Worm (Caenorhabditis elegans): ENCODE results near the gene F02C12.3.
"Not testable (repeated sequence)": the region's sequence is repeated elsewhere in the genome, so short reads cannot be mapped to it uniquely, and the experiment has no call there.

Gene F02C12.3

ce11 chrX:13419884-13420339 lies 23.1 kb downstream of the F02C12.3 start, which contains the start of gene C29F7.3:
C29F7.3 (minus strand) TSS chrX:13419934.
- TF ChIP-seq tbx-37 (GFP tag; conservative IDR thresholded peaks at IDR 0.05) (no peak), aly-1 (tag; optimal IDR thresholded peaks at IDR 0.05) (peak; percentile 6), ets-7 (tag; optimal IDR thresholded peaks at IDR 0.05) (no peak)

DNA sequence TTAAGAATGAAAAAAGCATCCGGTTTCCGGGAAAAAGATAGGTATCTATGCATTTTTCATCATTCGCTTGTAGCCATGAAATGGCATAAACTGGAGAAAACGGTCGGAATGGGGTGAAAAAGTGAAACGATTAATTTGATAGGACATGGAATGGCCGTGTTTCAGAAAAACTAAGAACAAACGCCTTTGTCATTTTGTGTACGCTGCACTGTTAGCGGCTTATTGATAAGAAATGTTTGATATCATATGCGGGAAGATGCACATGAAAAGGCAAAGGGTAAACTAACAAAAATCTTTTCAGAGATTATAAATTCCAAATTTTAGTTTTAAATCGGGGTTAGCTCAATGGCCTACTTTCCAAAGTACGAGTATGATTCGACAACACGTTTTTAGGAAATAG lies 24.3 kb downstream of the F02C12.3 start:
- no peak for TF ChIP-seq flt-1 (GFP tag; IDR thresholded peaks at IDR 0.05)
- no peak for TF ChIP-seq B0310.2 (tag; optimal IDR thresholded peaks at IDR 0.05)
- no peak for TF ChIP-seq ets-7 (tag; optimal IDR thresholded peaks at IDR 0.05)

DNA sequence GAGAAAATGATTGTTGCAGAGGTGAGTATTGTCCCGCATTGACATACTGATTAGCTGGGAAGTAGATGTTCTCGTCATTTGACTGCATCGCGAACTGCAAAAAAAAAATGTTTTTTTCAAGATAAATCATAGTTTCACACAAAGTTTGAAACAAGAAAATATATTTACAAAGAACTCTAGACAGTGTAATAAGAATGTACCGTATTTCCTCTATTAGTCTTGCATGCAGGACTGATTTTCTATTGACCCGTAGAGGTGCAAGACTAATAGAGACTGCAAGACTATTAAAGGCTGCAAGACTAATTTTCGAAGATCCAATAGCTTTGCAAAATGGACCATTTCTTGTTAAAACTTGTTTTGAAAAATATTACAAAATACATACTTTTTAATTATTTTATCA lies 26.6 kb downstream of the F02C12.3 start, which contains the start of gene fkh-3:
TSS of gene fkh-3 (minus strand) at position 101 of the 400 bp plus-strand sequence.
- TF ChIP-seq hnd-1 (tag; optimal IDR thresholded peaks at IDR 0.05) (no peak), ceh-13 (GFP tag; optimal IDR thresholded peaks at IDR 0.05) (no peak), tbx-37 (GFP tag; conservative IDR thresholded peaks at IDR 0.05) (no peak), ets-7 (tag; optimal IDR thresholded peaks at IDR 0.05) (no peak), ceh-36 (tag; optimal IDR thresholded peaks at IDR 0.05) (no peak), hmbx-1 (tag; optimal IDR thresholded peaks at IDR 0.05) (no peak), sea-1 (GFP tag; conservative IDR thresholded peaks at IDR 0.05) (no peak), B0310.2 (tag; optimal IDR thresholded peaks at IDR 0.05) (no peak), tbx-11 (GFP tag; IDR thresholded peaks at IDR 0.05) (no peak), scrt-1 (GFP tag; IDR thresholded peaks at IDR 0.05) (no peak), pes-1 (GFP tag; IDR thresholded peaks at IDR 0.05) (no peak), hmg-4 (GFP tag; optimal IDR thresholded peaks at IDR 0.05) (no peak)

ce11 chrX:13428755-13429154 lies 32.0 kb downstream of the F02C12.3 start, which contains the start of gene fkh-4:
fkh-4 (minus strand) TSS chrX:13428855.
- TF ChIP-seq tra-4 (tag; optimal IDR thresholded peaks at IDR 0.05); ets-7 (tag; optimal IDR thresholded peaks at IDR 0.05); pes-1 (GFP tag; IDR thresholded peaks at IDR 0.05): not testable (repeated sequence)

- TF ChIP-seq hmbx-1 (tag; optimal IDR thresholded peaks at IDR 0.05); tbx-37 (GFP tag; conservative IDR thresholded peaks at IDR 0.05); F13C5.2 (tag; optimal IDR thresholded peaks at IDR 0.05): not testable (repeated sequence)
Measured at ce11 chrX:13431388-13431787, 34.6 kb downstream of the F02C12.3 start, which contains the start of gene C29F7.10. C29F7.10 (minus strand) TSS chrX:13431488.

ce11 chrX:13435116-13435515 lies 38.3 kb downstream of the F02C12.3 start:
- TF ChIP-seq flt-1 (GFP tag; IDR thresholded peaks at IDR 0.05) (no peak), tra-4 (tag; optimal IDR thresholded peaks at IDR 0.05) (no peak), ceh-36 (tag; optimal IDR thresholded peaks at IDR 0.05) (no peak), ets-7 (tag; optimal IDR thresholded peaks at IDR 0.05) (no peak), scrt-1 (GFP tag; IDR thresholded peaks at IDR 0.05) (no peak), F13C5.2 (tag; optimal IDR thresholded peaks at IDR 0.05) (no peak), hmg-4 (GFP tag; optimal IDR thresholded peaks at IDR 0.05) (no peak), ceh-13 (GFP tag; optimal IDR thresholded peaks at IDR 0.05) (no peak), ama-1 (optimal IDR thresholded peaks at IDR 0.05) (no peak), tbx-11 (GFP tag; IDR thresholded peaks at IDR 0.05) (no peak), hnd-1 (tag; optimal IDR thresholded peaks at IDR 0.05) (no peak)

ce11 chrX:13435790-13436472 lies 39.2 kb downstream of the F02C12.3 start, which contains the start of gene jmjd-3.3:
jmjd-3.3 (plus strand) TSS chrX:13436422.
- TF ChIP-seq ceh-36 (tag; optimal IDR thresholded peaks at IDR 0.05) (no peak), hmbx-1 (tag; optimal IDR thresholded peaks at IDR 0.05) (no peak), sea-1 (GFP tag; conservative IDR thresholded peaks at IDR 0.05) (no peak), tbx-37 (GFP tag; conservative IDR thresholded peaks at IDR 0.05) (no peak), scrt-1 (GFP tag; IDR thresholded peaks at IDR 0.05) (no peak), tra-4 (tag; optimal IDR thresholded peaks at IDR 0.05) (no peak), ceh-13 (GFP tag; optimal IDR thresholded peaks at IDR 0.05) (no peak), B0310.2 (tag; optimal IDR thresholded peaks at IDR 0.05) (no peak), tbx-11 (GFP tag; IDR thresholded peaks at IDR 0.05) (no peak), hmg-4 (GFP tag; optimal IDR thresholded peaks at IDR 0.05) (no peak), pes-1 (GFP tag; IDR thresholded peaks at IDR 0.05) (no peak), F13C5.2 (tag; optimal IDR thresholded peaks at IDR 0.05) (no peak), ama-1 (optimal IDR thresholded peaks at IDR 0.05) (no peak), hnd-1 (tag; optimal IDR thresholded peaks at IDR 0.05) (no peak), ets-7 (tag; optimal IDR thresholded peaks at IDR 0.05) (no peak), flt-1 (GFP tag; IDR thresholded peaks at IDR 0.05) (no peak), aly-1 (tag; optimal IDR thresholded peaks at IDR 0.05) (no peak)

- 0 out of 2 replicates have a peak, but pooled peaks have one; percentile 41 for TF ChIP-seq sea-1 (GFP tag; conservative IDR thresholded peaks at IDR 0.05)
- no peak for TF ChIP-seq ceh-36 (tag; optimal IDR thresholded peaks at IDR 0.05)
- TF ChIP-seq tbx-37 (GFP tag; conservative IDR thresholded peaks at IDR 0.05): no peak; the same call in 1 of the 2 replicates
- TF ChIP-seq scrt-1 (GFP tag; IDR thresholded peaks at IDR 0.05): no peak
- TF ChIP-seq pes-1 (GFP tag; IDR thresholded peaks at IDR 0.05): no peak; the same call in 1 of the 2 replicates
- TF ChIP-seq ets-7 (tag; optimal IDR thresholded peaks at IDR 0.05): no peak
- peak; percentile 32; the same call in 1 of the 2 replicates for TF ChIP-seq flt-1 (GFP tag; IDR thresholded peaks at IDR 0.05)
- TF ChIP-seq tbx-11 (GFP tag; IDR thresholded peaks at IDR 0.05): no peak
- TF ChIP-seq hmg-4 (GFP tag; optimal IDR thresholded peaks at IDR 0.05): peak; percentile 22
- TF ChIP-seq hnd-1 (tag; optimal IDR thresholded peaks at IDR 0.05): no peak
- TF ChIP-seq ceh-13 (GFP tag; optimal IDR thresholded peaks at IDR 0.05): no peak
- TF ChIP-seq B0310.2 (tag; optimal IDR thresholded peaks at IDR 0.05): no peak
- no peak for TF ChIP-seq tra-4 (tag; optimal IDR thresholded peaks at IDR 0.05)
- no peak for TF ChIP-seq hmbx-1 (tag; optimal IDR thresholded peaks at IDR 0.05)
- TF ChIP-seq F13C5.2 (tag; optimal IDR thresholded peaks at IDR 0.05): peak; percentile 55
- TF ChIP-seq aly-1 (tag; optimal IDR thresholded peaks at IDR 0.05): no peak
- TF ChIP-seq ama-1 (optimal IDR thresholded peaks at IDR 0.05): no peak
Measured at ce11 chrX:13442446-13442845, 45.7 kb downstream of the F02C12.3 start.
